Worm (Caenorhabditis elegans) whole organism, L2 larva: ENCODE measurements around the gene F42A10.7.

Experiments
- F13H6.1 ChIP-seq: sonication (generic microtip); optimal IDR thresholded peaks from 2 replicates; lab custom pipeline; 2016; ENCODE audit warnings: missing genetic modification characterization, missing compliant biosample characterization
- fos-1 ChIP-seq: fragments of 150-350 bp; optimal IDR thresholded peaks from 2 replicates; lab custom pipeline; 2014; ENCODE audit warnings: missing biosample characterization, missing genetic modification characterization
- lin-11 ChIP-seq: fragments of 150-350 bp; sonication (generic microtip); optimal IDR thresholded peaks from 2 replicates; lab custom pipeline; 2014; ENCODE audit warnings: missing biosample characterization, missing genetic modification characterization, inconsistent platforms, mixed read lengths
- lsy-2 ChIP-seq, 2 experiments: fragments of 150-350 bp in 1 of 2; sonication (generic microtip) in 1 of 2; optimal IDR thresholded peaks; 2 replicates each; lab custom pipeline; 2014 to 2017; ENCODE audit warnings: missing biosample characterization in 2 of 2, missing genetic modification characterization in 2 of 2
- nhr-25 ChIP-seq: fragments of 150-350 bp; sonication (generic microtip); optimal IDR thresholded peaks from 3 replicates; lab custom pipeline; 2014; ENCODE audit warnings: missing biosample characterization, missing genetic modification characterization
- nhr-6 ChIP-seq: fragments of 150-350 bp; optimal IDR thresholded peaks from 2 replicates; lab custom pipeline; 2014; ENCODE audit warnings: missing biosample characterization, missing genetic modification characterization
- snpc-4 ChIP-seq: fragments of 150-350 bp; optimal IDR thresholded peaks from 2 replicates; lab custom pipeline; 2014; ENCODE audit warnings: missing biosample characterization, missing genetic modification characterization
- unc-62 ChIP-seq: fragments of 150-350 bp; optimal IDR thresholded peaks from 2 replicates; lab custom pipeline; 2014; ENCODE audit warnings: missing biosample characterization, missing genetic modification reagents, missing genetic modification characterization
- ztf-11 ChIP-seq: sonication (generic microtip); optimal IDR thresholded peaks from 2 replicates; lab custom pipeline; 2017; ENCODE audit warnings: missing biosample characterization, missing genetic modification characterization

DNA sequence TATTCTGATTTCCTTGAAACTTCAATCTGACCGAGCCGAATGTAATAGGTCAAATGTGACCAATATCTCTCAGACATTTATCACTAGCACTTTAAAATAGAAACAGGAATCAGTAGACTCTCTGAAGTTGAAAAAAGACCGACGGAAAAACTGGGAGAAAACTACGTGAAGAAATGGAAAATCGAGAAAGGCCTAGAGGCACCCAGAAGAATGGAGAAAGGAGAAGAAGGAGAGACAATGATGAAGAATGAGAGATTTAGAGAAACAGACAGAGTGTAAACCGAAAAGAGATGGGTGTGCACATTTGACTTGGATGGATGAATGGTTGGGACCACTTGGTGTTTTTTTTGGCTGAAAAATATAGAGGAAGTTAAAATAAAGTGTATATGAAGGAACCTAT lies 8.4 kb downstream of the F42A10.7 start:
- TF ChIP-seq lin-11 (tag; lab: Kevin White, UChicago) (no peak), snpc-4 (tag; lab: Kevin White, UChicago) (no peak), lsy-2 (tag; optimal IDR thresholded peaks at IDR 0.05; lab: Kevin White, UChicago) (peak in 1 of 2 experiments; percentile 60), ztf-11 (tag; lab: Kevin White, UChicago) (no peak), F13H6.1 (tag; lab: Kevin White, UChicago) (peak; percentile 46), nhr-6 (no peak), nhr-25 (tag; lab: Kevin White, UChicago) (peak; percentile 13), unc-62 (GFP tag; lab: Kevin White, UChicago) (no peak), fos-1 (tag; lab: Kevin White, UChicago) (peak; percentile 3)
